Worm (Caenorhabditis elegans) whole organism, L4 larva: ENCODE results near the gene gly-3.

Experiments
- mdl-1 ChIP-seq, 2 experiments: fragments of 150-350 bp in 1 of 2; sonication (generic microtip) in 1 of 2; optimal IDR thresholded peaks; 2 replicates each; lab custom pipeline; 2014 to 2017; ENCODE audit warnings: missing biosample characterization in 2 of 2, missing genetic modification characterization in 2 of 2
- snpc-4 ChIP-seq: fragments of 150-350 bp; optimal IDR thresholded peaks from 2 replicates; lab custom pipeline; 2014; ENCODE audit warnings: missing biosample characterization, missing genetic modification characterization

ce11 chrIII:7872776-7873175 is 44.8 kb downstream of the gly-3 start:
- TF ChIP-seq mdl-1 (tag; optimal IDR thresholded peaks at IDR 0.05; lab: Kevin White, UChicago) (peak in 1 of 2 experiments; percentile 23), snpc-4 (tag; lab: Kevin White, UChicago) (no peak)
